Worm (Caenorhabditis elegans) whole organism, L3 larva: ENCODE results near the gene rga-1.

Experiments
- ama-1 ChIP-seq: fragments of 150-350 bp; optimal IDR thresholded peaks from 2 replicates; lab custom pipeline; 2018
- ceh-16 ChIP-seq: sonication (generic microtip); optimal IDR thresholded peaks from 2 replicates; lab custom pipeline; 2017; ENCODE audit warnings: missing biosample characterization, missing genetic modification characterization
- elt-2 ChIP-seq: sonication (generic microtip); optimal IDR thresholded peaks from 2 replicates; lab custom pipeline; 2016; ENCODE audit warnings: missing genetic modification reagents, mild to moderate bottlenecking, missing genetic modification characterization, missing compliant biosample characterization
- fkh-10 ChIP-seq: sonication (generic microtip); optimal IDR thresholded peaks from 2 replicates; lab custom pipeline; 2017; ENCODE audit warnings: missing biosample characterization, missing genetic modification reagents, missing genetic modification characterization
- nhr-43 ChIP-seq: sonication (generic microtip); optimal IDR thresholded peaks from 2 replicates; lab custom pipeline; 2016; ENCODE audit warnings: mild to moderate bottlenecking, missing genetic modification characterization, missing compliant biosample characterization; ENCODE audit not compliant: poor library complexity, severe bottlenecking
- tbx-2 ChIP-seq: sonication (generic microtip); optimal IDR thresholded peaks from 2 replicates; lab custom pipeline; 2016; ENCODE audit warnings: mild to moderate bottlenecking, missing genetic modification characterization, missing compliant biosample characterization
- ztf-4 ChIP-seq: fragments of 150-350 bp; optimal IDR thresholded peaks from 2 replicates; lab custom pipeline; 2014; ENCODE audit warnings: missing biosample characterization, missing genetic modification characterization

ce11 chrII:11503761-11504160 lies 39.1 kb downstream of the rga-1 start:
- no peak for TF ChIP-seq elt-2 (tag; lab: Kevin White, UChicago)
- TF ChIP-seq ceh-16 (tag; lab: Kevin White, UChicago): no peak
- TF ChIP-seq fkh-10 (GFP tag; lab: Kevin White, UChicago): no peak
- no peak for TF ChIP-seq nhr-43 (tag; lab: Kevin White, UChicago)
- no peak for TF ChIP-seq tbx-2 (tag; lab: Kevin White, UChicago)
- TF ChIP-seq ama-1 (lab: Kevin White, UChicago): no peak
- TF ChIP-seq ztf-4: no peak
